Worm (Caenorhabditis elegans): ENCODE measurements around the gene rpl-16.
A peak's percentile ranks its signal among the peaks of the same experiment; 100 is the strongest.

rpl-16 gene

DNA sequence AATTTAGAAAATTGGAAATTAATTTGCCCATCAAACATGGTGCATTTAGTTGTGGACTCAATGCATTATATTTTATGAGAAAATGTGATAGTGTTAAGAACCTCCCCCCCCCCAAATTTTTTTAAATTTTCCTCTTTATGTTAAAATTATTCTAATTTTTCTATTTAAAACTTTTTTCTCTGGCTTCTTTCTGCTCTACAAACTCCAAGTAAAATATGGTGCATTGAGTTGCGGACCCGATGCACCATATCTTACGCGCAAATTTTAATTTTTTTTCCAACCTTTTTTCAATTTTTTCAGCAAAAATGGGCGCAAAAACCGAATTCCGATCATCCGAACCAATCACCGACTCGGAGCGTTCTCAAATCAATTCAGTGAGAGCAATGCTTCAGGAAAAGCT, 21.1 kb downstream of the rpl-16 start, which contains the start of gene C34C12.6:
Gene C34C12.6, plus strand, starts transcription at position 301 of the 400 bp plus-strand sequence.
- TF ChIP-seq nhr-85 (tag) (peak; percentile 46), nhr-12 (tag; optimal IDR thresholded peaks at IDR 0.05) (no peak)

DNA sequence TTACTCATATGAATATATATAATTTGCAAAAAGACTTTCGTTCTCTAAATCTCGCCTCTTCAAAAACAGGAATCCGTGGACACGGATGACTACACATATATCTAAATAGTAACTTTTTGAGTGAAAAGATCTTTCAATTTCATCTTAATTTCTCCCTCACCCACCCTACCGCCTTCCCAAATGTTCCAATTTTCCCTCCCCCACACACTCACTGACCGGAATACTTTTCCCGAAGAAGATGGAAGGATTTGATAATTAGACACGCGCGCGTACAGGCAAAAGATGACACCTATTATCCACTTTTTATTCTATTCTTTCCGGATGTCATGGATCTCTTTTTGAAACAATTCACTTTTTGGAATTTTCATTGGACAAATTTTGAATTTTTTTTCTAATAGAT, 22.5 kb downstream of the rpl-16 start:
- TF ChIP-seq lsy-2 (tag; optimal IDR thresholded peaks at IDR 0.05) = no peak
- no peak for TF ChIP-seq ceh-88 (GFP tag; IDR thresholded peaks at IDR 0.05)
- peak; percentile 6 for TF ChIP-seq mep-1 (tag; optimal IDR thresholded peaks at IDR 0.05)
- TF ChIP-seq zip-4 (GFP tag; optimal IDR thresholded peaks at IDR 0.05) = no peak
- TF ChIP-seq blmp-1 (tag; optimal IDR thresholded peaks at IDR 0.05) = peak; percentile 96
- no peak for TF ChIP-seq sptf-1 (tag; optimal IDR thresholded peaks at IDR 0.05)
- TF ChIP-seq pqm-1 (tag; optimal IDR thresholded peaks at IDR 0.05) = no peak
- TF ChIP-seq fkh-4 (tag; optimal IDR thresholded peaks at IDR 0.05; ENCODE audit: borderline replicate concordance) = no peak
- no peak for TF ChIP-seq nhr-28 (tag; optimal IDR thresholded peaks at IDR 0.05)

DNA sequence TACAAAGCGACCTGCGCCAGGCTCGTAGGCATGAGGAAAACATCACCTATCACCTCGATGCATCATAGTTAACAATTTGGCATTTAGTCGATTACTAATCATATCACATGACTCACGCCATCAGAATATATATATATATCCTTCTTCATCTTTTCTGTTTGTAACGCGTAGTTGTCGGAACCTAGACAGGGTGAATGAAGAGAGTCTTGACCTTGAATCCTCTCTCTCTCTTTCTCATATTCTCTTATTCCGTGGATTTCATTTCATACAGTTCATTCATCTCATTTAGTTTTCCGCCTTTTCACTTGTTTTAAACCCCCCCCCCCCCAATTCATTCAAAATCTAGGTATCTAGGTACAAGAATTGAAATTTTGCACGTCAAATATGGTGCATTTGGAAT, 23.2 kb downstream of the rpl-16 start:
- TF ChIP-seq fkh-10 (GFP tag; optimal IDR thresholded peaks at IDR 0.05) (no peak), sox-4 (tag; optimal IDR thresholded peaks at IDR 0.05) (no peak), aha-1 (tag; optimal IDR thresholded peaks at IDR 0.05) (no peak), nhr-47 (tag; optimal IDR thresholded peaks at IDR 0.05) (no peak), C34B4.2 (tag; optimal IDR thresholded peaks at IDR 0.05) (no peak), nhr-28 (tag; optimal IDR thresholded peaks at IDR 0.05) (no peak), hlh-4 (tag; optimal IDR thresholded peaks at IDR 0.05) (no peak), zag-1 (tag; optimal IDR thresholded peaks at IDR 0.05) (no peak), ceh-90 (tag; optimal IDR thresholded peaks at IDR 0.05) (no peak), irx-1 (tag; optimal IDR thresholded peaks at IDR 0.05) (no peak), ceh-88 (GFP tag; IDR thresholded peaks at IDR 0.05) (no peak), unc-98 (GFP tag; IDR thresholded peaks at IDR 0.05) (no peak), F16B12.6 (tag; optimal IDR thresholded peaks at IDR 0.05) (no peak), vab-15 (tag; optimal IDR thresholded peaks at IDR 0.05) (no peak), skn-1 (tag; optimal IDR thresholded peaks at IDR 0.05) (no peak), mab-9 (GFP tag; IDR thresholded peaks at IDR 0.05) (no peak), lir-3 (tag; optimal IDR thresholded peaks at IDR 0.05; ENCODE audit: poor library complexity) (no peak), lin-39 (tag; optimal IDR thresholded peaks at IDR 0.05) (no peak), nhr-12 (tag; optimal IDR thresholded peaks at IDR 0.05) (no peak), unc-30 (tag; optimal IDR thresholded peaks at IDR 0.05) (no peak), sptf-1 (tag; optimal IDR thresholded peaks at IDR 0.05) (no peak), lin-15B (tag; optimal IDR thresholded peaks at IDR 0.05) (no peak), efl-1 (optimal IDR thresholded peaks at IDR 0.05) (no peak), efl-1 (GFP tag; optimal IDR thresholded peaks at IDR 0.05 in 1 of 2) (no peak), mep-1 (tag; optimal IDR thresholded peaks at IDR 0.05) (peak; percentile 54), Y116A8C.19 (tag; optimal IDR thresholded peaks at IDR 0.05; ENCODE audit: borderline replicate concordance) (no peak), efl-3 (GFP tag; optimal IDR thresholded peaks at IDR 0.05) (no peak), snu-23 (GFP tag; optimal IDR thresholded peaks at IDR 0.05) (peak; percentile 16), lin-14 (GFP tag; optimal IDR thresholded peaks at IDR 0.05) (peak; percentile 60), dsc-1 (tag; optimal IDR thresholded peaks at IDR 0.05) (no peak), unc-86 (tag; optimal IDR thresholded peaks at IDR 0.05) (no peak), pax-3 (tag; optimal IDR thresholded peaks at IDR 0.05) (no peak), pag-3 (tag; optimal IDR thresholded peaks at IDR 0.05; ENCODE audit: borderline replicate concordance, insufficient read depth) (no peak), nhr-84 (tag; optimal IDR thresholded peaks at IDR 0.05) (no peak), zip-4 (GFP tag; optimal IDR thresholded peaks at IDR 0.05) (no peak), ets-5 (GFP tag; IDR thresholded peaks at IDR 0.05) (no peak), nhr-76 (tag; optimal IDR thresholded peaks at IDR 0.05) (no peak), nhr-85 (tag) (peak; percentile 63), lin-13 (GFP tag; optimal IDR thresholded peaks at IDR 0.05) (no peak), unc-62 (GFP tag; optimal IDR thresholded peaks at IDR 0.05) (no peak), unc-130 (tag; optimal IDR thresholded peaks at IDR 0.05) (peak; percentile 1), C04F5.9 (tag; optimal IDR thresholded peaks at IDR 0.05) (no peak), C16A3.4 (tag; optimal IDR thresholded peaks at IDR 0.05) (no peak), elt-3 (tag; optimal IDR thresholded peaks at IDR 0.05) (peak in 1 of 6 experiments; percentile 46), rnt-1 (tag; optimal IDR thresholded peaks at IDR 0.05) (no peak), jun-1 (tag; optimal IDR thresholded peaks at IDR 0.05) (no peak)
